Worm (Caenorhabditis elegans): ENCODE data around the gene nhx-6.

Gene nhx-6

ce11 chrII:1648768-1649167 is 21.9 kb upstream of the nhx-6 start, which contains the start of gene fbxb-21:
TSS of gene fbxb-21 (minus strand) at chrII:1648868.
- TF ChIP-seq nhr-12 (tag; optimal IDR thresholded peaks at IDR 0.05) (no peak), cnd-1 (tag; optimal IDR thresholded peaks at IDR 0.05) (no peak), ces-1 (GFP tag; optimal IDR thresholded peaks at IDR 0.05) (no peak), snpc-4 (tag; optimal IDR thresholded peaks at IDR 0.05) (no peak), mls-2 (tag; optimal IDR thresholded peaks at IDR 0.05) (no peak), ztf-11 (tag; optimal IDR thresholded peaks at IDR 0.05) (no peak), M03D4.4 (tag; optimal IDR thresholded peaks at IDR 0.05) (no peak), hlh-1 (tag; optimal IDR thresholded peaks at IDR 0.05) (no peak), elt-3 (tag; optimal IDR thresholded peaks at IDR 0.05) (no peak), lin-32 (GFP tag; optimal IDR thresholded peaks at IDR 0.05) (no peak), unc-120 (tag; optimal IDR thresholded peaks at IDR 0.05; ENCODE audit: poor library complexity, severe bottlenecking) (no peak), ceh-39 (tag; optimal IDR thresholded peaks at IDR 0.05) (no peak), pha-4 (tag; optimal IDR thresholded peaks at IDR 0.05) (no peak), unc-62 (GFP tag; optimal IDR thresholded peaks at IDR 0.05) (no peak), ceh-43 (GFP tag; optimal IDR thresholded peaks at IDR 0.05) (no peak), elt-1 (tag; optimal IDR thresholded peaks at IDR 0.05; ENCODE audit: borderline replicate concordance, insufficient read depth) (no peak), tbx-8 (GFP tag; optimal IDR thresholded peaks at IDR 0.05) (no peak), flh-1 (GFP tag; optimal IDR thresholded peaks at IDR 0.05) (no peak)

ce11 chrII:1650502-1650901 is 20.1 kb upstream of the nhx-6 start, which contains the start of gene fbxb-20:
TSS of gene fbxb-20 (minus strand) at chrII:1650602.
- no peak for TF ChIP-seq M03D4.4 (tag; optimal IDR thresholded peaks at IDR 0.05)
- TF ChIP-seq flh-1 (GFP tag; optimal IDR thresholded peaks at IDR 0.05): no peak
- TF ChIP-seq ztf-11 (tag; optimal IDR thresholded peaks at IDR 0.05): no peak
- no peak for TF ChIP-seq ces-1 (GFP tag; optimal IDR thresholded peaks at IDR 0.05)
- no peak for TF ChIP-seq zip-8 (tag; optimal IDR thresholded peaks at IDR 0.05)
- TF ChIP-seq nhr-2 (tag; optimal IDR thresholded peaks at IDR 0.05): no peak
- TF ChIP-seq ceh-39 (tag; optimal IDR thresholded peaks at IDR 0.05): no peak
- no peak for TF ChIP-seq hlh-1 (tag; optimal IDR thresholded peaks at IDR 0.05)
- no peak for TF ChIP-seq nhr-76 (tag; optimal IDR thresholded peaks at IDR 0.05)
- no peak for TF ChIP-seq blmp-1 (tag; optimal IDR thresholded peaks at IDR 0.05)
- no peak for TF ChIP-seq mab-5 (tag; optimal IDR thresholded peaks at IDR 0.05)
- no peak for TF ChIP-seq mep-1 (tag; optimal IDR thresholded peaks at IDR 0.05)
- TF ChIP-seq drap-1 (GFP tag; optimal IDR thresholded peaks at IDR 0.05): no peak
- TF ChIP-seq lin-32 (GFP tag; optimal IDR thresholded peaks at IDR 0.05): no peak
- TF ChIP-seq nhr-237 (tag; optimal IDR thresholded peaks at IDR 0.05): no peak
- TF ChIP-seq ceh-83 (GFP tag; optimal IDR thresholded peaks at IDR 0.05): no peak
- TF ChIP-seq tbx-8 (GFP tag; optimal IDR thresholded peaks at IDR 0.05): no peak
- no peak for TF ChIP-seq mls-2 (tag; optimal IDR thresholded peaks at IDR 0.05)
- no peak for TF ChIP-seq cnd-1 (tag; optimal IDR thresholded peaks at IDR 0.05)

- TF ChIP-seq sem-2 (GFP tag; optimal IDR thresholded peaks at IDR 0.05): no peak
These were observed 18.8 kb upstream of the nhx-6 start, which contains the start of gene fbxb-16 for ce11 chrII:1651804-1652203. TSS of gene fbxb-16 (minus strand) at chrII:1651904.

- TF ChIP-seq nhr-237 (tag; optimal IDR thresholded peaks at IDR 0.05): no peak
- no peak for TF ChIP-seq bed-3 (GFP tag; optimal IDR thresholded peaks at IDR 0.05)
- no peak for TF ChIP-seq sptf-1 (tag; optimal IDR thresholded peaks at IDR 0.05)
- no peak for TF ChIP-seq ceh-43 (GFP tag; optimal IDR thresholded peaks at IDR 0.05)
- no peak for TF ChIP-seq lin-13 (tag; optimal IDR thresholded peaks at IDR 0.05)
- TF ChIP-seq mab-5 (tag; optimal IDR thresholded peaks at IDR 0.05): no peak
- no peak for TF ChIP-seq tbx-8 (GFP tag; optimal IDR thresholded peaks at IDR 0.05)
- no peak for TF ChIP-seq nhr-12 (tag; optimal IDR thresholded peaks at IDR 0.05)
- TF ChIP-seq unc-62 (GFP tag; optimal IDR thresholded peaks at IDR 0.05): no peak
- no peak for TF ChIP-seq snpc-4 (tag; optimal IDR thresholded peaks at IDR 0.05)
- no peak for TF ChIP-seq hlh-1 (tag; optimal IDR thresholded peaks at IDR 0.05)
- no peak for TF ChIP-seq mls-2 (tag; optimal IDR thresholded peaks at IDR 0.05)
- TF ChIP-seq elt-3 (tag; optimal IDR thresholded peaks at IDR 0.05): no peak
- TF ChIP-seq ces-1 (GFP tag; optimal IDR thresholded peaks at IDR 0.05): no peak
- TF ChIP-seq cnd-1 (tag; optimal IDR thresholded peaks at IDR 0.05): no peak
- no peak for TF ChIP-seq lsy-2 (tag; optimal IDR thresholded peaks at IDR 0.05)
- no peak for TF ChIP-seq unc-39 (tag; optimal IDR thresholded peaks at IDR 0.05)
- TF ChIP-seq mep-1 (tag; optimal IDR thresholded peaks at IDR 0.05): no peak
These were observed 17.2 kb upstream of the nhx-6 start, which contains the start of gene fbxb-15 for ce11 chrII:1653397-1653796. TSS of gene fbxb-15 (minus strand) at chrII:1653497.

Measured in whole organism, mixed stage, embryonic.